Worm (Caenorhabditis elegans): Measurements from ENCODE around the gene Y57G7A.3.

- TF ChIP-seq nhr-77 (tag; optimal IDR thresholded peaks at IDR 0.05) (no peak), pha-4 (GFP tag; IDR thresholded peaks at IDR 0.05) (no peak), pha-4 (tag; optimal IDR thresholded peaks at IDR 0.05) (no peak), jun-1 (tag; optimal IDR thresholded peaks at IDR 0.05) (no peak), unc-62 (GFP tag; optimal IDR thresholded peaks at IDR 0.05 in 1 of 2) (no peak), unc-62 (tag; optimal IDR thresholded peaks at IDR 0.05) (no peak), daf-12 (tag; optimal IDR thresholded peaks at IDR 0.05) (no peak)
Observed at ce11 chrII:1315245-1315644, 29.7 kb downstream of the Y57G7A.3 start.

Data from whole organism, L4 larva.